Fruit fly (Drosophila melanogaster) whole organism, embryonic: ENCODE measurements around the gene CG8952.

Experiments used
- Adf1 ChIP-seq: fragments of 200-800 bp; sonication (Bioruptor generic); IDR thresholded peaks from 2 replicates; pipeline ENCODE4 v1.3.6; 2022; ENCODE audit warnings: missing biosample characterization, missing genetic modification characterization
- Blimp-1 ChIP-seq: fragments of 200-800 bp; sonication (Bioruptor generic); optimal IDR thresholded peaks from 3 replicates; lab custom pipeline; 2018; ENCODE audit warnings: missing biosample characterization, missing genetic modification characterization, mild to moderate bottlenecking, moderate library complexity, missing genetic modification reagents
- BtbVII ChIP-seq: fragments of 200-800 bp; sonication (Bioruptor generic); optimal IDR thresholded peaks from 3 replicates; lab custom pipeline; 2017; ENCODE audit warnings: missing biosample characterization, mild to moderate bottlenecking, missing genetic modification characterization
- CG1233 ChIP-seq: fragments of 200-800 bp; sonication (Bioruptor generic); optimal IDR thresholded peaks from 4 replicates; lab custom pipeline; 2018; ENCODE audit warnings: missing biosample characterization, mild to moderate bottlenecking, missing genetic modification characterization
- CG12769 ChIP-seq: fragments of 200-800 bp; sonication (Bioruptor generic); optimal IDR thresholded peaks from 2 replicates; lab custom pipeline; 2019; ENCODE audit warnings: missing biosample characterization, mild to moderate bottlenecking, missing genetic modification characterization, moderate library complexity
- CG14441 ChIP-seq: fragments of 200-800 bp; sonication (Bioruptor generic); IDR thresholded peaks from 2 replicates; pipeline ENCODE4 v1.3.6; 2022; ENCODE audit warnings: missing biosample characterization, missing genetic modification characterization
- CG1792 ChIP-seq: fragments of 200-800 bp; sonication (Bioruptor generic); optimal IDR thresholded peaks from 2 replicates; lab custom pipeline; 2016; ENCODE audit warnings: missing biosample characterization, missing genetic modification characterization
- CG2129 ChIP-seq: fragments of 200-800 bp; sonication (Bioruptor generic); IDR thresholded peaks from 2 replicates; pipeline ENCODE4 v1.3.6; 2022; ENCODE audit warnings: missing biosample characterization, missing genetic modification characterization; ENCODE audit not compliant: partially characterized antibody
- CG3163 ChIP-seq: fragments of 200-800 bp; sonication (Bioruptor generic); optimal IDR thresholded peaks from 3 replicates; lab custom pipeline; 2016; ENCODE audit warnings: missing biosample characterization, missing genetic modification characterization
- CG32772 ChIP-seq: fragments of 200-800 bp; sonication (Bioruptor generic); IDR thresholded peaks from 2 replicates; pipeline ENCODE4 v1.3.6; 2022; ENCODE audit warnings: missing biosample characterization, missing genetic modification characterization
- CG34224 ChIP-seq: fragments of 200-800 bp; sonication (Bioruptor generic); IDR thresholded peaks from 3 replicates; pipeline ENCODE4 v1.3.6; 2022; ENCODE audit warnings: missing biosample characterization, missing genetic modification characterization; ENCODE audit not compliant: partially characterized antibody
- CG34376 ChIP-seq: fragments of 200-800 bp; sonication (Bioruptor generic); optimal IDR thresholded peaks from 2 replicates; lab custom pipeline; 2018; ENCODE audit warnings: missing biosample characterization, mild to moderate bottlenecking, missing genetic modification characterization
- CG5180 ChIP-seq: fragments of 200-800 bp; sonication (Bioruptor generic); optimal IDR thresholded peaks from 3 replicates; lab custom pipeline; 2017; ENCODE audit warnings: missing biosample characterization, missing genetic modification characterization, mild to moderate bottlenecking, moderate library complexity, missing genetic modification reagents
- CG6765 ChIP-seq: fragments of 200-800 bp; sonication (Bioruptor generic); optimal IDR thresholded peaks from 3 replicates; lab custom pipeline; 2017; ENCODE audit warnings: missing biosample characterization, mild to moderate bottlenecking, missing genetic modification characterization
- CG8359 ChIP-seq: fragments of 200-800 bp; sonication (Bioruptor generic); optimal IDR thresholded peaks from 2 replicates; lab custom pipeline; 2017; ENCODE audit warnings: missing biosample characterization, mild to moderate bottlenecking, missing genetic modification characterization, borderline replicate concordance
- CG8765 ChIP-seq: fragments of 200-800 bp; sonication (Bioruptor generic); IDR thresholded peaks from 2 replicates; pipeline ENCODE4 v1.3.6; 2022; ENCODE audit warnings: missing biosample characterization, missing genetic modification characterization
- CG8924 ChIP-seq: fragments of 200-800 bp; optimal IDR thresholded peaks from 3 replicates; lab custom pipeline; 2019; ENCODE audit warnings: missing biosample characterization, mild to moderate bottlenecking, missing genetic modification characterization, moderate library complexity
- CG9609 ChIP-seq: fragments of 200-800 bp; sonication (Bioruptor generic); optimal IDR thresholded peaks from 3 replicates; lab custom pipeline; 2016; ENCODE audit warnings: missing biosample characterization, missing genetic modification characterization
- CkIIα-i1 ChIP-seq: fragments of 200-800 bp; sonication (Bioruptor generic); IDR thresholded peaks from 2 replicates; pipeline ENCODE4 v1.3.6; 2022; ENCODE audit warnings: missing biosample characterization, missing genetic modification characterization
- D19A ChIP-seq: fragments of 200-800 bp; optimal IDR thresholded peaks from 3 replicates; lab custom pipeline; 2019; ENCODE audit warnings: missing biosample characterization, mild to moderate bottlenecking, missing genetic modification characterization, moderate library complexity
- Dip3 ChIP-seq: fragments of 200-800 bp; sonication (Bioruptor generic); optimal IDR thresholded peaks from 3 replicates; lab custom pipeline; 2016; ENCODE audit warnings: missing biosample characterization, missing genetic modification characterization
- Fer1 ChIP-seq: fragments of 200-800 bp; sonication (Bioruptor generic); optimal IDR thresholded peaks from 2 replicates; lab custom pipeline; 2017; ENCODE audit warnings: missing biosample characterization, mild to moderate bottlenecking, missing genetic modification characterization
- Hr39 ChIP-seq: fragments of >200 bp; optimal IDR thresholded peaks from 2 replicates; lab custom pipeline; 2017
- Jarid2 ChIP-seq: fragments of 200-800 bp; sonication (Bioruptor generic); optimal IDR thresholded peaks from 3 replicates; lab custom pipeline; 2017; ENCODE audit warnings: mild to moderate bottlenecking, missing biosample characterization, missing genetic modification reagents, missing genetic modification characterization
- Kr ChIP-seq: fragments of 200-800 bp; sonication (Bioruptor generic); optimal IDR thresholded peaks from 2 replicates; lab custom pipeline; 2017; ENCODE audit warnings: missing biosample characterization, mild to moderate bottlenecking, missing genetic modification characterization
- Med ChIP-seq: fragments of 200-800 bp; sonication (Bioruptor generic); peaks from one replicate; lab custom pipeline; 2016; ENCODE audit warnings: missing biosample characterization, missing genetic modification characterization, mild to moderate bottlenecking, inconsistent platforms, moderate library complexity
- Nf-YC ChIP-seq: fragments of 200-800 bp; optimal IDR thresholded peaks from 3 replicates; lab custom pipeline; 2019; ENCODE audit warnings: missing biosample characterization, mild to moderate bottlenecking, missing genetic modification characterization, moderate library complexity
- NfI ChIP-seq: fragments of 200-800 bp; sonication (Bioruptor generic); optimal IDR thresholded peaks from 3 replicates; lab custom pipeline; 2018; ENCODE audit warnings: missing biosample characterization, mild to moderate bottlenecking, missing genetic modification characterization, moderate library complexity
- Rfx ChIP-seq: fragments of 200-800 bp; sonication (Bioruptor generic); IDR thresholded peaks from 2 replicates; pipeline ENCODE4 v1.3.6; 2022; ENCODE audit warnings: missing biosample characterization, missing genetic modification characterization
- bbx ChIP-seq: fragments of 200-800 bp; sonication (Bioruptor generic); IDR thresholded peaks from 2 replicates; pipeline ENCODE4 v1.3.6; 2022; ENCODE audit warnings: missing biosample characterization, missing genetic modification characterization; ENCODE audit not compliant: partially characterized antibody
- chinmo ChIP-seq: fragments of 200-800 bp; sonication (Bioruptor generic); IDR thresholded peaks from 4 replicates; pipeline ENCODE4 v1.3.6; 2022; ENCODE audit warnings: missing biosample characterization, missing genetic modification characterization; ENCODE audit not compliant: partially characterized antibody
- crol ChIP-seq: fragments of 200-800 bp; sonication (Bioruptor generic); IDR thresholded peaks from 2 replicates; pipeline ENCODE4 v1.3.6; 2022; ENCODE audit warnings: missing biosample characterization, missing genetic modification characterization
- dysf ChIP-seq: fragments of 200-800 bp; sonication (Bioruptor generic); IDR thresholded peaks from 3 replicates; pipeline ENCODE4 v1.3.6; 2022; ENCODE audit warnings: missing biosample characterization, missing genetic modification characterization
- eve ChIP-seq, 2 experiments: fragments of >200 bp; optimal IDR thresholded peaks; 2 replicates each; lab custom pipeline; 2017; ENCODE audit warnings: missing biosample characterization in 2 of 2, missing genetic modification characterization in 2 of 2
- gcm ChIP-seq: fragments of 200-800 bp; sonication (Bioruptor generic); optimal IDR thresholded peaks from 2 replicates; lab custom pipeline; 2019; ENCODE audit warnings: missing biosample characterization, mild to moderate bottlenecking, missing genetic modification characterization, moderate library complexity
- lola ChIP-seq, 3 experiments: fragments of >200 bp in 2 of 3; fragments of 200-800 bp in 1 of 3; sonication (Bioruptor generic) in 1 of 3; optimal IDR thresholded peaks; 2 replicates each; lab custom pipeline; 2017 to 2019; ENCODE audit warnings: missing biosample characterization in 3 of 3, missing genetic modification characterization in 3 of 3, mild to moderate bottlenecking in 1 of 3, moderate library complexity in 1 of 3
- pho ChIP-seq: fragments of 200-800 bp; sonication (Bioruptor generic); optimal IDR thresholded peaks from 2 replicates; lab custom pipeline; 2016; ENCODE audit warnings: missing biosample characterization, missing genetic modification characterization
- prd ChIP-seq, 3 experiments: fragments of >200 bp in 2 of 3; fragments of 200-800 bp in 1 of 3; sonication (Bioruptor generic) in 1 of 3; optimal IDR thresholded peaks in 2 of 3; IDR thresholded peaks in 1 of 3; 2 replicates in 2 of 3; 3 replicates in 1 of 3; pipeline versions ENCODE4 v1.3.6 to Lab custom; 2017 to 2022; ENCODE audit warnings: missing biosample characterization in 1 of 3, missing genetic modification characterization in 1 of 3
- sens ChIP-seq: fragments of 200-800 bp; sonication (Bioruptor generic); peaks from one replicate; lab custom pipeline; 2016; ENCODE audit warnings: missing biosample characterization, missing genetic modification characterization
- so ChIP-seq: fragments of 200-800 bp; sonication (Bioruptor generic); IDR thresholded peaks from 3 replicates; pipeline ENCODE4 v1.3.6; 2022; ENCODE audit warnings: missing biosample characterization, missing genetic modification characterization
- sqz ChIP-seq: fragments of 200-800 bp; sonication (Bioruptor generic); optimal IDR thresholded peaks from 3 replicates; lab custom pipeline; 2018; ENCODE audit warnings: missing biosample characterization, mild to moderate bottlenecking, missing genetic modification characterization
- trh ChIP-seq: fragments of 200-800 bp; sonication (Bioruptor generic); optimal IDR thresholded peaks from 2 replicates; lab custom pipeline; 2016; ENCODE audit warnings: missing biosample characterization, missing genetic modification characterization
- vfl ChIP-seq: fragments of 200-800 bp; sonication (Bioruptor generic); optimal IDR thresholded peaks from 2 replicates; lab custom pipeline; 2016; ENCODE audit warnings: missing biosample characterization, missing genetic modification characterization
- yki ChIP-seq: fragments of >200 bp; optimal IDR thresholded peaks from 3 replicates; lab custom pipeline; 2018
- z ChIP-seq: fragments of 200-800 bp; sonication (Bioruptor generic); IDR thresholded peaks from 3 replicates; pipeline ENCODE4 v1.3.6; 2022; ENCODE audit warnings: missing biosample characterization, missing genetic modification characterization

Gene CG8952

DNA sequence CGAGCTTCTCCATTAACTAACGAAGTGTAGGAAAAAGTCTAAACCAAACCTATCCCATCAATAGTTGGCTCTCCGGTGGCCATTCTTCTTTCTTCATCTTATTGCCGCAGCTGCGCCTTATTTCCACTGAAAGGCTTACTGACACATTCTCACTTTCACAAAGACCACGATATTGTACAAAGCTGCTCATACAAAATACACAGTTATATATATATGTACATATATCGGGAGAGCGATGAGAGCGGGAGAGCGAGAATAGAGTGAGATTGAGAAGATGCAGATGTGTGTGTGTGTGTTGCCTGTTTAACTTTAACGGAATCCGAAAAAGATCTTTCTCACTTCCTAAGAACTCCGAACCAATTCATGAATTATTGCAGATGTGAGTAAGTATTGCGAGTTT, 47.0 kb upstream of the CG8952 start (continued):
- TF ChIP-seq CG1233 (GFP tag; lab: Kevin White, UChicago) (no peak), CG9609 (GFP tag; lab: Kevin White, UChicago) (no peak), D19A (tag; lab: Kevin White, UChicago) (peak; percentile 10), NfI (no peak), CG14441 (GFP tag; lab: Robert Waterston, UW) (no peak), CkIIα-i1 (no peak), Blimp-1 (peak; percentile 33), Dip3 (GFP tag; lab: Kevin White, UChicago) (no peak), chinmo (GFP tag; lab: Robert Waterston, UW) (peak; percentile 75; the same call in 1 of the 4 replicates), BtbVII (no peak), CG12769 (tag; lab: Kevin White, UChicago) (peak; percentile 50), z (GFP tag; lab: Robert Waterston, UW) (0 out of 3 replicates have a peak, but pooled peaks have one; percentile 58)

DNA sequence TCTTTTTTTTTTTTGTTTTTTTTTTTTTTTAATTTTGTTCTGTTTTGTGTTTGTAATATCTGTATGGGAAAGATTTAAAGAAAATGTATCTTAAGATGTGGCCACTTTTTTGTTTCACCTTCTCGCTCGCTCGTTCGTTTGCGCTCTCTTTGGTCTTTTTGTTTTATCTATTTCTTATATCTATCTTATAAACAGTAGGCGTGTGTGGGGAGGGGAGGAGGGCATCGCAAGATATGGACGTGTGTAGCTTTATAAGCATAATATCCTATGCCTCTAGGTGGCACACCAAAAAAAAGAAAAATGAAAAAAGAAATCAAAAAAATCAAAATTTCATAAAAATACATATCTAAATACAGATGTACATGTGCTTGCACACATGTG, 46.4 kb upstream of the CG8952 start:
- TF ChIP-seq Med (GFP tag; lab: Kevin White, UChicago): peak; percentile 71
- TF ChIP-seq gcm (GFP tag; lab: Kevin White, UChicago): no peak
- peak; percentile 68 for TF ChIP-seq sens (GFP tag; lab: Kevin White, UChicago)
- peak in 1 of 2 experiments; percentile 14 for TF ChIP-seq eve (GFP tag; optimal IDR thresholded peaks at IDR 0.05; lab: Kevin White, UChicago)
- peak in 1 of 3 experiments; percentile 22 for TF ChIP-seq lola (GFP tag; optimal IDR thresholded peaks at IDR 0.05; lab: Kevin White, UChicago)

DNA sequence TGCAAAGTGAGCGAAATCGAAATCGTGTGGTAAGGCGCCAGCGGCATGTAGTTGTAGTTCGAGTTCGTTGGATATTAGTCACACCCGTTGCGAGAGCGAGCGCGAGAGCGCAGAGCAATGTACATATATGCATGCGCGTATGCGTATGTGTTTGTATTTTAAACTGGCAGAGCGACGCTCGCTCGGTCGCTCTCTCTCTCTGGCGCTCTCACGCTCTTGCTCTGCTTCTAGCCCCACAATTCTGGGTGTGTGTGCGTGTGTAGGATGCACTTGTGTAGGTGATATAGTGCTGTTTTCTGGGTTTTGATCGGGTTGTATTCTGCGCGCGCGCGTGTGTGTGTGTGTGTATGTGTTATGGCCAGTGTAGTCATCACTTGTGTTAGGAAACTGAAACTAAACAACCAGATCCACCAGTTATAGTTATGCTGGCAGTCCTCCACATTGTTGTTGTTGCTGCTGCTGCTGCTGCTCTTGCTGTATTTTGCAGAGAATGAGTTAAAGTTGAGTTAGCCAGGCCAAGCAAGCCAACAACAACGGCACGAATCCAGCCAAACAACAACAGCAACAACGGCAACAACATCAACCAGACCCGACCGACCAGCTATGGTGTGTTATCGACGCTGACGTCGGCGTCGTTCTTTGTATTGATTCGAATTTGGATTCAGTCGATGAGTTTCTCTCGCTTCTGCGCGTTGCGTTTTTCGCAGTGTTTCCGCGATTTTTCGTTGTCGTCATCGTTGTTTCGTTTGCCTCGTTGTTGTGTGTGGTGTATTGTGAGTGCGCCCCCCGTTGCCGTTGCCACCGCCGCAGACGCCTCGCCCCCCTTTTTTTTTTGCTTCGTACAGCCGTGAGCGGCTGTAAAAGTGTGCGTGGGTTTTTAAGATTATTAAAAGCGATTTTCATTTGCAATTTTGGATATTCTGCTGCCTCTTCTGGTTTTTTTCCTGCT, 45.7 kb upstream of the CG8952 start:
- TF ChIP-seq CG1792: no peak
- peak; percentile 56 for TF ChIP-seq CG6765 (GFP tag; lab: Kevin White, UChicago)
- TF ChIP-seq prd (optimal IDR thresholded peaks at IDR 0.05; lab: Kevin White, UChicago): no peak
- 0 out of 3 replicates have a peak, but pooled peaks have one; percentile 16 for TF ChIP-seq prd (GFP tag; IDR thresholded peaks at IDR 0.05; lab: Robert Waterston, UW)
- TF ChIP-seq sqz: peak; percentile 44
- peak; percentile 73 for TF ChIP-seq CG34376
- TF ChIP-seq Jarid2 (GFP tag; lab: Kevin White, UChicago): peak; percentile 49
- peak; percentile 84 for TF ChIP-seq Hr39 (lab: Kevin White, UChicago)
- peak; percentile 52 for TF ChIP-seq Nf-YC (tag; lab: Kevin White, UChicago)
- peak; percentile 67 for TF ChIP-seq CG3163 (GFP tag; lab: Kevin White, UChicago)
- TF ChIP-seq crol (GFP tag; lab: Robert Waterston, UW): peak; percentile 88
- TF ChIP-seq yki (lab: Kevin White, UChicago): peak; percentile 98
- peak; percentile 87 for TF ChIP-seq CG5180 (GFP tag; lab: Kevin White, UChicago)
- no peak for TF ChIP-seq pho (GFP tag; lab: Kevin White, UChicago)
- TF ChIP-seq Rfx (GFP tag; lab: Robert Waterston, UW): peak; percentile 51
- 0 out of 2 replicates have a peak, but pooled peaks have one; percentile 13 for TF ChIP-seq CG2129 (GFP tag; lab: Robert Waterston, UW)
- TF ChIP-seq Kr (GFP tag; lab: Kevin White, UChicago): peak; percentile 42
- TF ChIP-seq CG8765 (GFP tag; lab: Robert Waterston, UW): 0 out of 2 replicates have a peak, but pooled peaks have one; percentile 26
- peak; percentile 12; the same call in 1 of the 2 replicates for TF ChIP-seq bbx (GFP tag; lab: Robert Waterston, UW)
- TF ChIP-seq CG8359: peak; percentile 17
- peak; percentile 12 for TF ChIP-seq Fer1 (GFP tag; lab: Kevin White, UChicago)
- peak; percentile 65 for TF ChIP-seq CG34224 (GFP tag; lab: Robert Waterston, UW)
- TF ChIP-seq so: peak; percentile 38; the same call in 2 of the 3 replicates
- TF ChIP-seq dysf (GFP tag; lab: Robert Waterston, UW): no peak
- peak; percentile 90 for TF ChIP-seq Adf1 (GFP tag; lab: Robert Waterston, UW)
- peak; percentile 5 for TF ChIP-seq CG8924
- TF ChIP-seq trh: no peak
- no peak for TF ChIP-seq vfl (GFP tag; lab: Kevin White, UChicago)
- TF ChIP-seq CG32772 (GFP tag; lab: Robert Waterston, UW): 0 out of 2 replicates have a peak, but pooled peaks have one; percentile 47
